Worm (Caenorhabditis elegans) whole organism, L4 larva: ENCODE data around the gene mrps-11.

Experiments used
- F26F4.8 ChIP-seq: fragments of 200-800 bp; sonication (Bioruptor generic); conservative IDR thresholded peaks from 2 replicates; pipeline ENCODE4 v1.3.6; 2022; ENCODE audit warnings: missing genetic modification characterization, missing compliant biosample characterization
- F44E2.7 ChIP-seq: fragments of 200-800 bp; sonication (Bioruptor generic); IDR thresholded peaks from 2 replicates; pipeline ENCODE4 v2.1.2; 2022; ENCODE audit warnings: missing genetic modification characterization, missing compliant biosample characterization
- T20F7.1 ChIP-seq: fragments of 200-800 bp; sonication (Bioruptor generic); optimal IDR thresholded peaks from 2 replicates; lab custom pipeline; 2018; ENCODE audit warnings: mild to moderate bottlenecking, missing genetic modification characterization, missing compliant biosample characterization
- Y75B8A.6 ChIP-seq: fragments of 200-800 bp; sonication (Bioruptor generic); IDR thresholded peaks from 2 replicates; pipeline ENCODE4 v1.3.6; 2022; ENCODE audit warnings: missing genetic modification reagents, missing genetic modification characterization, missing compliant biosample characterization
- ama-1 ChIP-seq: fragments of 150-350 bp; optimal IDR thresholded peaks from 2 replicates; lab custom pipeline; 2014; ENCODE audit warnings: inconsistent platforms, mixed read lengths
- ceh-20 ChIP-seq: fragments of 200-800 bp; sonication (Bioruptor generic); IDR thresholded peaks from 2 replicates; pipeline ENCODE4 v1.3.6; 2022; ENCODE audit warnings: missing genetic modification reagents, missing genetic modification characterization, missing compliant biosample characterization
- ceh-32 ChIP-seq: sonication (generic microtip); optimal IDR thresholded peaks from 2 replicates; lab custom pipeline; 2016; ENCODE audit warnings: mild to moderate bottlenecking, missing genetic modification characterization, missing compliant biosample characterization; ENCODE audit not compliant: poor library complexity
- cey-2 ChIP-seq: sonication (generic microtip); optimal IDR thresholded peaks from 3 replicates; lab custom pipeline; 2017; ENCODE audit warnings: missing genetic modification characterization, mild to moderate bottlenecking, missing compliant biosample characterization, antibody characterized with exemption, borderline replicate concordance; ENCODE audit not compliant: insufficient read depth
- daf-12 ChIP-seq: fragments of 150-350 bp; optimal IDR thresholded peaks from 2 replicates; lab custom pipeline; 2014; ENCODE audit warnings: missing biosample characterization, missing genetic modification reagents, missing genetic modification characterization
- dmd-9 ChIP-seq: fragments of 200-800 bp; sonication (Bioruptor generic); IDR thresholded peaks from 2 replicates; pipeline ENCODE4 v1.3.6; 2022; ENCODE audit warnings: missing genetic modification reagents, missing genetic modification characterization, missing compliant biosample characterization
- dve-1 ChIP-seq: sonication (generic microtip); optimal IDR thresholded peaks from 2 replicates; lab custom pipeline; 2017; ENCODE audit warnings: antibody characterized with exemption, mild to moderate bottlenecking, missing genetic modification characterization, missing compliant biosample characterization; ENCODE audit not compliant: insufficient read depth
- egl-43 ChIP-seq: fragments of 200-800 bp; sonication (Bioruptor generic); IDR thresholded peaks from 2 replicates; pipeline ENCODE4 v1.3.6; 2022; ENCODE audit warnings: missing genetic modification reagents, missing genetic modification characterization, missing compliant biosample characterization
- fos-1 ChIP-seq: fragments of 150-350 bp; optimal IDR thresholded peaks from 2 replicates; lab custom pipeline; 2014; ENCODE audit warnings: missing biosample characterization, missing genetic modification characterization
- hlh-11 ChIP-seq: fragments of 200-800 bp; sonication (Bioruptor generic); optimal IDR thresholded peaks from 2 replicates; lab custom pipeline; 2018; ENCODE audit warnings: mild to moderate bottlenecking, missing genetic modification characterization, missing compliant biosample characterization
- lim-7 ChIP-seq: fragments of 200-800 bp; sonication (Bioruptor generic); IDR thresholded peaks from 2 replicates; pipeline ENCODE4 v1.3.6; 2022; ENCODE audit warnings: missing genetic modification characterization, missing compliant biosample characterization
- lir-3 ChIP-seq: sonication (generic microtip); optimal IDR thresholded peaks from 2 replicates; lab custom pipeline; 2016; ENCODE audit warnings: mild to moderate bottlenecking, missing genetic modification characterization, missing compliant biosample characterization
- lsy-2 ChIP-seq, 2 experiments: fragments of 150-350 bp in 1 of 2; sonication (generic microtip) in 1 of 2; optimal IDR thresholded peaks; 2 replicates each; lab custom pipeline; 2014 to 2017; ENCODE audit warnings: missing biosample characterization in 2 of 2, missing genetic modification characterization in 2 of 2
- mdl-1 ChIP-seq, 2 experiments: fragments of 150-350 bp in 1 of 2; sonication (generic microtip) in 1 of 2; optimal IDR thresholded peaks; 2 replicates each; lab custom pipeline; 2014 to 2017; ENCODE audit warnings: missing biosample characterization in 2 of 2, missing genetic modification characterization in 2 of 2
- mdt-29 ChIP-seq: fragments of 200-800 bp; sonication (Bioruptor generic); IDR thresholded peaks from 2 replicates; pipeline ENCODE4 v1.3.6; 2022; ENCODE audit warnings: missing genetic modification reagents, missing genetic modification characterization, missing compliant biosample characterization
- mes-2 ChIP-seq: sonication (generic microtip); optimal IDR thresholded peaks from 2 replicates; lab custom pipeline; 2016; ENCODE audit warnings: missing genotype, mild to moderate bottlenecking, missing genetic modification characterization, missing compliant biosample characterization; ENCODE audit not compliant: poor library complexity, severe bottlenecking
- mxl-2 ChIP-seq: fragments of 200-800 bp; sonication (Bioruptor generic); conservative IDR thresholded peaks from 2 replicates; pipeline ENCODE4 v1.3.6; 2022; ENCODE audit warnings: missing genetic modification reagents, missing genetic modification characterization, missing compliant biosample characterization
- mxl-3 ChIP-seq: fragments of 200-800 bp; sonication (Bioruptor generic); optimal IDR thresholded peaks from 2 replicates; lab custom pipeline; 2018; ENCODE audit warnings: mild to moderate bottlenecking, missing genetic modification characterization, missing compliant biosample characterization
- nhr-10 ChIP-seq: fragments of 150-350 bp; optimal IDR thresholded peaks from 2 replicates; lab custom pipeline; 2014; ENCODE audit warnings: missing biosample characterization, missing genetic modification characterization
- nhr-102 ChIP-seq: sonication (generic microtip); optimal IDR thresholded peaks from 2 replicates; lab custom pipeline; 2016; ENCODE audit warnings: mild to moderate bottlenecking, missing genetic modification characterization, moderate library complexity, missing compliant biosample characterization
- nhr-11 ChIP-seq: fragments of 150-350 bp; optimal IDR thresholded peaks from 2 replicates; lab custom pipeline; 2014; ENCODE audit warnings: missing biosample characterization, missing genetic modification characterization
- nhr-237 ChIP-seq: sonication (generic microtip); optimal IDR thresholded peaks from 2 replicates; lab custom pipeline; 2017; ENCODE audit warnings: missing biosample characterization, missing genetic modification characterization
- nhr-28 ChIP-seq: fragments of 150-350 bp; optimal IDR thresholded peaks from 2 replicates; lab custom pipeline; 2014; ENCODE audit warnings: missing biosample characterization, missing genetic modification characterization
- nhr-41 ChIP-seq: fragments of 200-800 bp; sonication (Bioruptor generic); IDR thresholded peaks from 2 replicates; pipeline ENCODE4 v1.3.6; 2022; ENCODE audit warnings: missing genetic modification reagents, missing genetic modification characterization, missing compliant biosample characterization
- nhr-48 ChIP-seq: sonication (generic microtip); optimal IDR thresholded peaks from 2 replicates; lab custom pipeline; 2016; ENCODE audit warnings: mild to moderate bottlenecking, missing genetic modification characterization, missing compliant biosample characterization
- nhr-6 ChIP-seq: fragments of 150-350 bp; optimal IDR thresholded peaks from 2 replicates; lab custom pipeline; 2014; ENCODE audit warnings: missing biosample characterization, missing genetic modification characterization
- rbr-2 ChIP-seq: sonication (generic microtip); optimal IDR thresholded peaks from 2 replicates; lab custom pipeline; 2016; ENCODE audit warnings: missing genotype, missing genetic modification characterization, missing compliant biosample characterization
- sdz-12 ChIP-seq: fragments of 200-800 bp; sonication (Bioruptor generic); optimal IDR thresholded peaks from 2 replicates; lab custom pipeline; 2018; ENCODE audit warnings: mild to moderate bottlenecking, missing genetic modification characterization, missing compliant biosample characterization
- set-16 ChIP-seq: fragments of 200-800 bp; sonication (Bioruptor generic); IDR thresholded peaks from 2 replicates; pipeline ENCODE4 v1.3.6; 2022; ENCODE audit warnings: missing genetic modification reagents, missing genetic modification characterization, missing compliant biosample characterization
- snpc-1.2 ChIP-seq: fragments of 200-800 bp; sonication (Bioruptor generic); IDR thresholded peaks from 2 replicates; pipeline ENCODE4 v1.3.6; 2022; ENCODE audit warnings: missing genetic modification reagents, missing genetic modification characterization, missing compliant biosample characterization
- snpc-4 ChIP-seq: fragments of 150-350 bp; optimal IDR thresholded peaks from 2 replicates; lab custom pipeline; 2014; ENCODE audit warnings: missing biosample characterization, missing genetic modification characterization
- tag-97 ChIP-seq: fragments of 200-800 bp; sonication (Bioruptor generic); IDR thresholded peaks from 2 replicates; pipeline ENCODE4 v1.3.6; 2022; ENCODE audit warnings: missing genetic modification characterization, missing compliant biosample characterization
- unc-39 ChIP-seq: sonication (generic microtip); optimal IDR thresholded peaks from 2 replicates; lab custom pipeline; 2017; ENCODE audit warnings: missing biosample characterization, missing genetic modification characterization
- zag-1 ChIP-seq: fragments of 150-350 bp; optimal IDR thresholded peaks from 2 replicates; lab custom pipeline; 2014; ENCODE audit warnings: missing biosample characterization, missing genetic modification characterization
- zip-2 ChIP-seq: fragments of 150-350 bp; optimal IDR thresholded peaks from 2 replicates; lab custom pipeline; 2014; ENCODE audit warnings: missing biosample characterization, missing genetic modification characterization
- ztf-11 ChIP-seq: fragments of 150-350 bp; optimal IDR thresholded peaks from 2 replicates; lab custom pipeline; 2014; ENCODE audit warnings: missing biosample characterization, missing genetic modification characterization

The mrps-11 gene

DNA sequence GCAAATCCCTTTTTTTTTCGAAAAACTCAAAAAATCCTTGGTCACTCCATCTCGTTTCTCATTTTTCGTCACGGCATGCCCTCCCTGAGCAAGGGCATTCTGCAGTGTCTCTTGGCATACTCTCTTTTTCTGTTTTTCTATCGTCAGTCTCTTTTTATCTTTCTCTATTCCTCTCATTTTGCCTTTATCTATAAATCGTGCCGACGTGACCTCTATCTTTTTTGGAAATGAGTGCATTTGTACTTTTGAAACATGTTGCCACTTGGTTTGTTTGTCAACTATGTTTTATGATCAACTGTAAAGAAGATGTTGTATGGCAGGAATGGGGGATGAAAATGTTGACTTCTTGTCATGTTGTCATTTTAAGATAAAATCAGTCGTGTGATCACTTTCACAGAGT, 34.5 kb upstream of the mrps-11 start (continued):
- no peak for TF ChIP-seq mxl-2 (GFP tag; lab: Robert Waterston, UW)
- TF ChIP-seq mes-2: no peak
- no peak for TF ChIP-seq lir-3 (tag; lab: Kevin White, UChicago)
- no peak for TF ChIP-seq F44E2.7 (GFP tag; lab: Robert Waterston, UW)
- peak; percentile 75 for TF ChIP-seq dve-1 (tag; lab: Kevin White, UChicago)
- peak; percentile 33 for TF ChIP-seq nhr-6 (tag; lab: Kevin White, UChicago)
- no peak for TF ChIP-seq nhr-102
- TF ChIP-seq zip-2: no peak
- TF ChIP-seq mxl-3 (GFP tag; lab: Kevin White, UChicago): peak; percentile 54
- peak; percentile 18 to 76 for TF ChIP-seq lsy-2 (tag; optimal IDR thresholded peaks at IDR 0.05; lab: Kevin White, UChicago)
- no peak for TF ChIP-seq zag-1 (tag; lab: Kevin White, UChicago)
- no peak for TF ChIP-seq nhr-41
- TF ChIP-seq unc-39 (tag; lab: Kevin White, UChicago): no peak
- no peak for TF ChIP-seq nhr-237 (tag; lab: Kevin White, UChicago)
- no peak for TF ChIP-seq F26F4.8 (GFP tag; lab: Robert Waterston, UW)
- peak; percentile 65 for TF ChIP-seq nhr-11 (tag; lab: Kevin White, UChicago)
- peak; percentile 74 for TF ChIP-seq nhr-48 (tag; lab: Kevin White, UChicago)
- peak; percentile 19 to 79 for TF ChIP-seq mdl-1 (tag; optimal IDR thresholded peaks at IDR 0.05; lab: Kevin White, UChicago)
- peak; percentile 70 for TF ChIP-seq hlh-11
- TF ChIP-seq ceh-20 (GFP tag; lab: Robert Waterston, UW): no peak
- TF ChIP-seq rbr-2 (tag; lab: Kevin White, UChicago): peak; percentile 19
- peak; percentile 81 for TF ChIP-seq nhr-28 (tag; lab: Kevin White, UChicago)

DNA sequence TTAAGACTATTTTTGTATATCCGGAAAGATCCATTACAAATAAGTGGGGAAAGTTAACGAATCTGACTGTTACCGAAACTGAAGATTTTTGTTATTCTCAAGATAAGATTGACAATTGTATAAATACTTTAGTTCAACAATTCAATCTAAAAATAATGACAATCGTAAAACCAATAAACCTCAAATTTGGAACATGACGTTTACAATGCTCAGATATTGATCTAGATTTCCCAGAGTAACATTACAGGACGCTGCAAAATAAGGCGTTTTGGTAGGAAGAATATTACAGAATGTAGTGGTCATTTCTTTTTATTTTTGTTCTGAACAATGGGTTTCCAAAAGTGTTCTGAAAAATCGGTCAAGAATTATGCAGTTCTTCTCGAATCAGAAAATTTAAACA, 32.3 kb upstream of the mrps-11 start, which contains the start of gene F45D3.1:
F45D3.1 (plus strand) TSS at position 301 of the 400 bp plus-strand sequence.
- no peak for TF ChIP-seq mdt-29 (GFP tag; lab: Robert Waterston, UW)
- no peak for TF ChIP-seq daf-12 (tag; lab: Kevin White, UChicago)
- no peak for TF ChIP-seq ceh-32 (tag; lab: Kevin White, UChicago)

DNA sequence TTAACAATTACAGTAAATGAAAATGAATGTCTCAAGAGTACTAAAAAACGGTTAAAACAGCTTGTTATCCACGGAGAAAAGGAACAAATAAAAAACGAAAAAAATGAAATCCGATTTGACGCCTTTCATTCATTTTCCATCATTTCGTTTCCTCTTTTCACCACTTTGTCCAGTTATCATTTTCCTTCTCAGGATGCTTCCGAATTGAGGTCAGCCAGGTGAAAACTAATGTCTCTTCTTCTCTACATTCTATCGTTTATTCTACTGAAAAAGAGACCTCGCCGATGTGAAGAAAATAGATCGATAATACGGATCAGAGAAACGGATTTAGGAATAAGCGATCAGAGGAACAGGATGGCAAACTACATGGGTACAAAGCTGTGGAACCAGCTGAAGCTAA, 31.7 kb upstream of the mrps-11 start:
- TF ChIP-seq nhr-10 (tag; lab: Kevin White, UChicago) (no peak), Y75B8A.6 (GFP tag; lab: Robert Waterston, UW) (no peak), dmd-9 (GFP tag; lab: Robert Waterston, UW) (no peak), lsy-2 (tag; optimal IDR thresholded peaks at IDR 0.05; lab: Kevin White, UChicago) (no peak), dve-1 (tag; lab: Kevin White, UChicago) (no peak), snpc-1.2 (GFP tag; lab: Robert Waterston, UW) (no peak), zip-2 (no peak), egl-43 (no peak), mdl-1 (tag; optimal IDR thresholded peaks at IDR 0.05; lab: Kevin White, UChicago) (no peak), lim-7 (GFP tag; lab: Robert Waterston, UW) (no peak), fos-1 (tag; lab: Kevin White, UChicago) (no peak)
- TF ChIP-seq, all 104 proteins: peak for 0

DNA sequence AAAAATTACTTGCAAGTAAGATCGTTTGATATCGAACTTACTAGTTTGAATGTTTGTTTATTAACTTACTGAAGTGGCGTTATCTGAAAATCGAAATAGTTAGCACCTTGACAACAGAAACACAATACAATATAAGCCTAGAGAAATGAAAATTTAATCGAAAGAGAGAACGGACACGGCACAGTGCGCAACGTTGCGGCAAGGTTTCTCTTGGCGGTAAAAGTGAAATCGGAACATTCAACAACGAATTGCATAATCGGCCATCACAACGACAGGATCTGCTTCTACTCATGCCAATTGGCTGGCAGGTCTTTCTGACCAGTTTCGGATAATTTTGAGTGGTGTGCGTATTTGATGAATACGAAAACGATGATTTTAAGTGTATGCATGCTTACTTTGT, 31.1 kb upstream of the mrps-11 start, which contains the start of gene dyf-4:
dyf-4 (minus strand) TSS at position 213 of the 400 bp plus-strand sequence.
- no peak for TF ChIP-seq set-16 (GFP tag; lab: Robert Waterston, UW)
- TF ChIP-seq ztf-11 (tag; lab: Kevin White, UChicago): no peak
- TF ChIP-seq snpc-4 (tag; lab: Kevin White, UChicago): no peak
- TF ChIP-seq cey-2 (tag; lab: Kevin White, UChicago): no peak
- TF ChIP-seq rbr-2 (tag; lab: Kevin White, UChicago): no peak
- TF ChIP-seq sdz-12: no peak
- TF ChIP-seq T20F7.1 (GFP tag; lab: Kevin White, UChicago): no peak
- TF ChIP-seq ama-1 (lab: Kevin White, UChicago): no peak
- TF ChIP-seq tag-97 (GFP tag; lab: Robert Waterston, UW): no peak
- TF ChIP-seq mxl-3 (GFP tag; lab: Kevin White, UChicago): no peak
